Fruit fly (Drosophila melanogaster): ENCODE data around the gene CG45071.

dm6 chr3L:15100983-15101382, 4.7 kb upstream of the CG45071 start:
- no peak for TF ChIP-seq Blimp-1 (GFP tag; optimal IDR thresholded peaks at IDR 0.05)
- TF ChIP-seq CG8119 (GFP tag; IDR thresholded peaks at IDR 0.05), result no peak
- TF ChIP-seq Ets21C (GFP tag; optimal IDR thresholded peaks at IDR 0.05), result no peak
- no peak for TF ChIP-seq Sox102F (GFP tag; optimal IDR thresholded peaks at IDR 0.05)
- TF ChIP-seq OdsH (GFP tag; optimal IDR thresholded peaks at IDR 0.05), result no peak
- TF ChIP-seq svp (GFP tag), result no peak
- TF ChIP-seq Ets96B (tag; optimal IDR thresholded peaks at IDR 0.05), result no peak
- no peak for TF ChIP-seq Eip93F (GFP tag; optimal IDR thresholded peaks at IDR 0.05)
- TF ChIP-seq dsx (GFP tag; optimal IDR thresholded peaks at IDR 0.05; ENCODE audit: poor library complexity, severe bottlenecking), result no peak
- no peak for TF ChIP-seq CG6854 (GFP tag; optimal IDR thresholded peaks at IDR 0.05)
- no peak for TF ChIP-seq salr (GFP tag; optimal IDR thresholded peaks at IDR 0.05)

Measured in whole organism, prepupa.